Fruit fly (Drosophila melanogaster) whole organism, embryonic: ENCODE results near the gene CG10116.

Source experiments
- Adf1 ChIP-seq: fragments of 200-800 bp; sonication (Bioruptor generic); IDR thresholded peaks from 2 replicates; pipeline ENCODE4 v1.3.6; 2022; ENCODE audit warnings: missing biosample characterization, missing genetic modification characterization
- CG10147 ChIP-seq: fragments of 200-800 bp; sonication (Bioruptor generic); optimal IDR thresholded peaks from 2 replicates; lab custom pipeline; 2019; ENCODE audit warnings: missing biosample characterization, mild to moderate bottlenecking, missing genetic modification characterization, moderate library complexity
- CG12659 ChIP-seq: fragments of 200-800 bp; sonication (Bioruptor generic); optimal IDR thresholded peaks from 3 replicates; lab custom pipeline; 2017; ENCODE audit warnings: mild to moderate bottlenecking, missing biosample characterization, missing genetic modification reagents, missing genetic modification characterization
- CG13424 ChIP-seq: fragments of 200-800 bp; sonication (Bioruptor generic); optimal IDR thresholded peaks from 2 replicates; lab custom pipeline; 2019; ENCODE audit warnings: missing biosample characterization, mild to moderate bottlenecking, missing genetic modification characterization, moderate library complexity
- CG14667 ChIP-seq: fragments of 200-800 bp; sonication (Bioruptor generic); IDR thresholded peaks from 2 replicates; pipeline ENCODE4 v1.3.6; 2022; ENCODE audit warnings: missing biosample characterization, missing genetic modification characterization
- CG15479 ChIP-seq: fragments of 200-800 bp; sonication (Bioruptor generic); optimal IDR thresholded peaks from 3 replicates; lab custom pipeline; 2019; ENCODE audit warnings: missing biosample characterization, mild to moderate bottlenecking, missing genetic modification characterization, moderate library complexity
- CG15514 ChIP-seq: fragments of 200-800 bp; sonication (Bioruptor generic); optimal IDR thresholded peaks from 3 replicates; lab custom pipeline; 2017; ENCODE audit warnings: missing biosample characterization, missing genetic modification characterization, mild to moderate bottlenecking, moderate library complexity, missing genetic modification reagents
- CG1602 ChIP-seq: fragments of 200-800 bp; sonication (Bioruptor generic); optimal IDR thresholded peaks from 3 replicates; lab custom pipeline; 2016; ENCODE audit warnings: missing biosample characterization, missing genetic modification characterization
- CG1647 ChIP-seq: fragments of 200-800 bp; sonication (Bioruptor generic); optimal IDR thresholded peaks from 3 replicates; lab custom pipeline; 2016; ENCODE audit warnings: missing biosample characterization, missing genetic modification characterization
- CG2712 ChIP-seq: fragments of 200-800 bp; optimal IDR thresholded peaks from 3 replicates; lab custom pipeline; 2019; ENCODE audit warnings: missing biosample characterization, mild to moderate bottlenecking, missing genetic modification characterization, moderate library complexity
- CG31224 ChIP-seq: fragments of 200-800 bp; sonication (Bioruptor generic); IDR thresholded peaks from 2 replicates; pipeline ENCODE4 v1.3.6; 2022; ENCODE audit warnings: missing biosample characterization, missing genetic modification characterization
- CG31365 ChIP-seq: fragments of 200-800 bp; sonication (Bioruptor generic); optimal IDR thresholded peaks from 2 replicates; lab custom pipeline; 2018; ENCODE audit warnings: missing biosample characterization, mild to moderate bottlenecking, missing genetic modification characterization
- CG31388 ChIP-seq: fragments of 200-800 bp; sonication (Bioruptor generic); optimal IDR thresholded peaks from 2 replicates; lab custom pipeline; 2016; ENCODE audit warnings: missing biosample characterization, missing genetic modification characterization
- CG32772 ChIP-seq: fragments of 200-800 bp; sonication (Bioruptor generic); IDR thresholded peaks from 2 replicates; pipeline ENCODE4 v1.3.6; 2022; ENCODE audit warnings: missing biosample characterization, missing genetic modification characterization
- CG4282 ChIP-seq: fragments of 200-800 bp; sonication (Bioruptor generic); optimal IDR thresholded peaks from 2 replicates; lab custom pipeline; 2016; ENCODE audit warnings: missing biosample characterization, missing genetic modification characterization
- CG4328 ChIP-seq: fragments of 200-800 bp; sonication (Bioruptor generic); optimal IDR thresholded peaks from 3 replicates; lab custom pipeline; 2017; ENCODE audit warnings: missing biosample characterization, missing genetic modification reagents, missing genetic modification characterization
- CG4617 ChIP-seq: fragments of 200-800 bp; sonication (Bioruptor generic); optimal IDR thresholded peaks from 3 replicates; lab custom pipeline; 2016; ENCODE audit warnings: missing biosample characterization, missing genetic modification characterization, borderline replicate concordance
- CG5953 ChIP-seq: fragments of 200-800 bp; sonication (Bioruptor generic); IDR thresholded peaks from 2 replicates; pipeline ENCODE4 v1.3.6; 2022; ENCODE audit warnings: missing biosample characterization, missing genetic modification characterization
- CG6791 ChIP-seq: fragments of 200-800 bp; sonication (Bioruptor generic); IDR thresholded peaks from 3 replicates; pipeline ENCODE4 v1.3.6; 2022; ENCODE audit warnings: missing biosample characterization, missing genetic modification characterization; ENCODE audit not compliant: partially characterized antibody
- CG7786 ChIP-seq: fragments of 200-800 bp; sonication (Bioruptor generic); optimal IDR thresholded peaks from 2 replicates; lab custom pipeline; 2016; ENCODE audit warnings: missing biosample characterization, missing genetic modification characterization
- CG9215 ChIP-seq: fragments of 200-800 bp; sonication (Bioruptor generic); IDR thresholded peaks from 2 replicates; pipeline ENCODE4 v1.3.6; 2022; ENCODE audit warnings: missing biosample characterization, missing genetic modification characterization
- CG9932 ChIP-seq: fragments of 200-800 bp; sonication (Bioruptor generic); IDR thresholded peaks from 2 replicates; pipeline ENCODE4 v1.3.6; 2022; ENCODE audit warnings: missing biosample characterization, missing genetic modification characterization
- Dp ChIP-seq: fragments of 200-800 bp; sonication (Bioruptor generic); optimal IDR thresholded peaks from 2 replicates; lab custom pipeline; 2018; ENCODE audit warnings: missing biosample characterization, mild to moderate bottlenecking, missing genetic modification characterization, moderate library complexity
- E2f1 ChIP-seq: fragments of 200-800 bp; sonication (Bioruptor generic); IDR thresholded peaks from 2 replicates; pipeline ENCODE4 v1.3.6; 2022; ENCODE audit warnings: missing biosample characterization, missing genetic modification characterization
- E2f2 ChIP-seq: fragments of 200-800 bp; sonication (Bioruptor generic); IDR thresholded peaks from 2 replicates; pipeline ENCODE4 v1.3.6; 2022; ENCODE audit warnings: missing biosample characterization, missing genetic modification characterization
- GATAe ChIP-seq: fragments of 200-800 bp; sonication (Bioruptor generic); conservative IDR thresholded peaks from 2 replicates; pipeline ENCODE4 v1.3.6; 2022; ENCODE audit warnings: missing biosample characterization, missing genetic modification characterization
- Lpt ChIP-seq: fragments of >200 bp; optimal IDR thresholded peaks from 2 replicates; lab custom pipeline; 2018; ENCODE audit warnings: missing biosample characterization, missing genetic modification characterization
- MESR4 ChIP-seq: fragments of 200-800 bp; sonication (Bioruptor generic); optimal IDR thresholded peaks from 2 replicates; lab custom pipeline; 2018; ENCODE audit warnings: missing biosample characterization, mild to moderate bottlenecking, missing genetic modification characterization, moderate library complexity
- ab ChIP-seq: fragments of 200-800 bp; sonication (Bioruptor generic); optimal IDR thresholded peaks from 2 replicates; lab custom pipeline; 2016; ENCODE audit warnings: missing biosample characterization, missing genetic modification characterization
- ato ChIP-seq: fragments of 200-800 bp; sonication (Bioruptor generic); IDR thresholded peaks from 2 replicates; pipeline ENCODE4 v1.3.6; 2022; ENCODE audit warnings: missing biosample characterization, missing genetic modification characterization; ENCODE audit not compliant: partially characterized antibody
- bbx ChIP-seq: fragments of 200-800 bp; sonication (Bioruptor generic); IDR thresholded peaks from 2 replicates; pipeline ENCODE4 v1.3.6; 2022; ENCODE audit warnings: missing biosample characterization, missing genetic modification characterization; ENCODE audit not compliant: partially characterized antibody
- caup ChIP-seq: fragments of 200-800 bp; sonication (Bioruptor generic); optimal IDR thresholded peaks from 3 replicates; lab custom pipeline; 2017; ENCODE audit warnings: missing biosample characterization, mild to moderate bottlenecking, missing genetic modification characterization, moderate library complexity; ENCODE audit not compliant: severe bottlenecking
- chn ChIP-seq: fragments of 200-800 bp; sonication (Bioruptor generic); optimal IDR thresholded peaks from 2 replicates; lab custom pipeline; 2016; ENCODE audit warnings: missing biosample characterization, missing genetic modification characterization
- cwo ChIP-seq: fragments of 200-800 bp; sonication (Bioruptor generic); optimal IDR thresholded peaks from 3 replicates; lab custom pipeline; 2017; ENCODE audit warnings: missing biosample characterization, missing genetic modification characterization, mild to moderate bottlenecking, moderate library complexity, missing genetic modification reagents
- fd102C ChIP-seq: fragments of 200-800 bp; sonication (Bioruptor generic); optimal IDR thresholded peaks from 2 replicates; lab custom pipeline; 2018; ENCODE audit warnings: missing biosample characterization, mild to moderate bottlenecking, missing genetic modification characterization, moderate library complexity
- fd64A ChIP-seq: fragments of 200-800 bp; sonication (Bioruptor generic); optimal IDR thresholded peaks from 3 replicates; lab custom pipeline; 2018; ENCODE audit warnings: missing biosample characterization, mild to moderate bottlenecking, missing genetic modification characterization
- jing ChIP-seq: fragments of 200-800 bp; sonication (Bioruptor generic); optimal IDR thresholded peaks from 2 replicates; lab custom pipeline; 2018; ENCODE audit warnings: missing biosample characterization, mild to moderate bottlenecking, missing genetic modification characterization
- kay ChIP-seq: fragments of 200-800 bp; sonication (Bioruptor generic); optimal IDR thresholded peaks from 2 replicates; lab custom pipeline; 2016; ENCODE audit warnings: missing biosample characterization, missing genetic modification characterization
- klu ChIP-seq: fragments of 200-800 bp; sonication (Bioruptor generic); IDR thresholded peaks from 2 replicates; pipeline ENCODE4 v1.3.6; 2022; ENCODE audit warnings: missing biosample characterization, missing genetic modification characterization
- otp ChIP-seq: fragments of 200-800 bp; sonication (Bioruptor generic); IDR thresholded peaks from 3 replicates; pipeline ENCODE4, ENCODE4 v1.3.6; 2022; ENCODE audit warnings: missing biosample characterization, missing genetic modification characterization
- pan ChIP-seq, 4 experiments: fragments of >200 bp in 3 of 4; fragments of 200-800 bp in 1 of 4; sonication (Bioruptor generic) in 1 of 4; optimal IDR thresholded peaks in 3 of 4; IDR thresholded peaks in 1 of 4; 2 replicates each; pipeline versions ENCODE4 v1.3.6 to Lab custom; 2017 to 2022; ENCODE audit warnings: missing biosample characterization in 2 of 4, missing genetic modification characterization in 2 of 4, mixed read lengths in 1 of 4
- pnt ChIP-seq: fragments of 200-800 bp; sonication (Bioruptor generic); optimal IDR thresholded peaks from 3 replicates; lab custom pipeline; 2016; ENCODE audit warnings: missing biosample characterization, missing genetic modification characterization
- rib ChIP-seq: fragments of 200-800 bp; sonication (Bioruptor generic); IDR thresholded peaks from 2 replicates; pipeline ENCODE4 v1.3.6; 2022; ENCODE audit warnings: missing biosample characterization, missing genetic modification characterization
- sens-2 ChIP-seq: fragments of 200-800 bp; sonication (Bioruptor generic); IDR thresholded peaks from 2 replicates; pipeline ENCODE4 v1.3.6; 2022; ENCODE audit warnings: missing biosample characterization, missing genetic modification characterization
- sob ChIP-seq: fragments of 200-800 bp; sonication (Bioruptor generic); IDR thresholded peaks from 2 replicates; pipeline ENCODE4 v1.3.6; 2022; ENCODE audit warnings: missing biosample characterization, missing genetic modification characterization
- sqz ChIP-seq: fragments of 200-800 bp; sonication (Bioruptor generic); optimal IDR thresholded peaks from 3 replicates; lab custom pipeline; 2018; ENCODE audit warnings: missing biosample characterization, mild to moderate bottlenecking, missing genetic modification characterization
- tup ChIP-seq: fragments of 200-800 bp; sonication (Bioruptor generic); optimal IDR thresholded peaks from 2 replicates; lab custom pipeline; 2016; ENCODE audit warnings: missing biosample characterization, mild to moderate bottlenecking, missing genetic modification characterization, moderate library complexity
- zf30C ChIP-seq: fragments of 200-800 bp; sonication (Bioruptor generic); optimal IDR thresholded peaks from 3 replicates; lab custom pipeline; 2018; ENCODE audit warnings: missing biosample characterization, mild to moderate bottlenecking, missing genetic modification characterization

The CG10116 gene

dm6 chr3L:13486041-13486859 is 29.2 kb upstream of the CG10116 start, which contains the start of the genes Abp1 and Tgi (continued):
- no peak for TF ChIP-seq tup (GFP tag; lab: Kevin White, UChicago)
- peak; percentile 79 for TF ChIP-seq ato (GFP tag; lab: Robert Waterston, UW)
- no peak for TF ChIP-seq zf30C (GFP tag; lab: Kevin White, UChicago)
- peak; percentile 66; the same call in 1 of the 2 replicates for TF ChIP-seq rib (GFP tag; lab: Robert Waterston, UW)
- TF ChIP-seq CG1647 = peak; percentile 43
- no peak for TF ChIP-seq CG14667
- TF ChIP-seq CG5953 (GFP tag; lab: Robert Waterston, UW) = no peak
- no peak for TF ChIP-seq CG32772 (GFP tag; lab: Robert Waterston, UW)
- no peak for TF ChIP-seq fd64A (GFP tag; lab: Kevin White, UChicago)
- no peak for TF ChIP-seq CG10147 (GFP tag; lab: Kevin White, UChicago)
- no peak for TF ChIP-seq klu (GFP tag; lab: Robert Waterston, UW)
- TF ChIP-seq sob (GFP tag; lab: Robert Waterston, UW) = peak; percentile 68
- no peak for TF ChIP-seq sens-2 (GFP tag; lab: Robert Waterston, UW)
- no peak for TF ChIP-seq Lpt (GFP tag; lab: Kevin White, UChicago)
- peak; percentile 91 for TF ChIP-seq bbx (GFP tag; lab: Robert Waterston, UW)
- TF ChIP-seq CG4617 (GFP tag; lab: Kevin White, UChicago) = peak; percentile 80
- no peak for TF ChIP-seq CG4328 (GFP tag; lab: Kevin White, UChicago)
- TF ChIP-seq fd102C (GFP tag; lab: Kevin White, UChicago) = no peak
- TF ChIP-seq CG1602 (GFP tag; lab: Kevin White, UChicago) = peak; percentile 13
- TF ChIP-seq caup (GFP tag; lab: Kevin White, UChicago) = peak; percentile 16
- peak; percentile 34 for TF ChIP-seq MESR4 (GFP tag; lab: Kevin White, UChicago)
- TF ChIP-seq Dp (GFP tag; lab: Kevin White, UChicago) = peak; percentile 54
- no peak for TF ChIP-seq CG4282 (GFP tag; lab: Kevin White, UChicago)
- no peak for TF ChIP-seq CG31365
- TF ChIP-seq GATAe (GFP tag; lab: Robert Waterston, UW) = no peak
- no peak for TF ChIP-seq pnt (GFP tag; lab: Kevin White, UChicago)
- peak; percentile 7 for TF ChIP-seq CG2712
- TF ChIP-seq CG9215 = peak; percentile 51; the same call in 1 of the 2 replicates
- peak; percentile 32 for TF ChIP-seq chn (GFP tag; lab: Kevin White, UChicago)
- TF ChIP-seq CG31224 (GFP tag; lab: Robert Waterston, UW) = no peak
- TF ChIP-seq pan (optimal IDR thresholded peaks at IDR 0.05; lab: Kevin White, UChicago) = no peak
- no peak for TF ChIP-seq pan (GFP tag; optimal IDR thresholded peaks at IDR 0.05 in 1 of 2, IDR thresholded peaks at IDR 0.05 in 1 of 2)
- peak; percentile 71 for TF ChIP-seq CG12659 (GFP tag; lab: Kevin White, UChicago)
- TF ChIP-seq CG15479 (GFP tag; lab: Kevin White, UChicago) = no peak
- TF ChIP-seq CG6791 (GFP tag; lab: Robert Waterston, UW) = peak; percentile 90
- no peak for TF ChIP-seq cwo (GFP tag; lab: Kevin White, UChicago)
- TF ChIP-seq CG7786 = peak; percentile 55
- no peak for TF ChIP-seq sqz (GFP tag; lab: Kevin White, UChicago)
- TF ChIP-seq ab (GFP tag; lab: Kevin White, UChicago) = no peak
- TF ChIP-seq CG31388 (GFP tag; lab: Kevin White, UChicago) = no peak
- peak; percentile 0 for TF ChIP-seq CG13424 (tag; lab: Kevin White, UChicago)
- TF ChIP-seq E2f1 (GFP tag; lab: Robert Waterston, UW) = no peak
- TF ChIP-seq E2f2 (GFP tag; lab: Robert Waterston, UW) = peak; percentile 72
- TF ChIP-seq otp (GFP tag; lab: Robert Waterston, UW) = no peak
- TF ChIP-seq CG15514 (GFP tag; lab: Kevin White, UChicago) = peak; percentile 87
- TF ChIP-seq Adf1 = no peak
- peak; percentile 88 for TF ChIP-seq CG9932 (GFP tag; lab: Robert Waterston, UW)
- TF ChIP-seq kay (GFP tag; lab: Kevin White, UChicago) = no peak
- TF ChIP-seq jing (GFP tag; lab: Kevin White, UChicago) = no peak
